Fruit fly (Drosophila melanogaster) whole organism, embryonic: ENCODE data around the gene CG17564.

ENCODE experiments used
- Antp ChIP-seq: fragments of 200-800 bp; sonication (Bioruptor generic); optimal IDR thresholded peaks from 3 replicates; lab custom pipeline; 2016; ENCODE audit warnings: missing biosample characterization, missing genetic modification characterization
- CG12155 ChIP-seq: fragments of 200-800 bp; sonication (Bioruptor generic); optimal IDR thresholded peaks from 3 replicates; lab custom pipeline; 2016; ENCODE audit warnings: missing biosample characterization, missing genetic modification characterization
- CG13424 ChIP-seq: fragments of 200-800 bp; sonication (Bioruptor generic); optimal IDR thresholded peaks from 2 replicates; lab custom pipeline; 2019; ENCODE audit warnings: missing biosample characterization, mild to moderate bottlenecking, missing genetic modification characterization, moderate library complexity
- CG14860 ChIP-seq: fragments of 200-800 bp; sonication (Bioruptor generic); IDR thresholded peaks from 3 replicates; pipeline ENCODE4 v1.3.6; 2022; ENCODE audit warnings: missing biosample characterization, missing genetic modification characterization; ENCODE audit not compliant: partially characterized antibody
- CG4360 ChIP-seq: fragments of 200-800 bp; sonication (Bioruptor generic); IDR thresholded peaks from 2 replicates; pipeline ENCODE4 v1.3.6; 2022; ENCODE audit warnings: missing biosample characterization, missing genetic modification characterization
- CG6791 ChIP-seq: fragments of 200-800 bp; sonication (Bioruptor generic); IDR thresholded peaks from 3 replicates; pipeline ENCODE4 v1.3.6; 2022; ENCODE audit warnings: missing biosample characterization, missing genetic modification characterization; ENCODE audit not compliant: partially characterized antibody
- MESR4 ChIP-seq: fragments of 200-800 bp; sonication (Bioruptor generic); optimal IDR thresholded peaks from 2 replicates; lab custom pipeline; 2018; ENCODE audit warnings: missing biosample characterization, mild to moderate bottlenecking, missing genetic modification characterization, moderate library complexity
- chif ChIP-seq, 2 experiments: fragments of 200-800 bp; sonication (Bioruptor generic); optimal IDR thresholded peaks; 3 replicates each; lab custom pipeline; 2016; ENCODE audit warnings: missing biosample characterization in 2 of 2, missing genetic modification characterization in 2 of 2

DNA sequence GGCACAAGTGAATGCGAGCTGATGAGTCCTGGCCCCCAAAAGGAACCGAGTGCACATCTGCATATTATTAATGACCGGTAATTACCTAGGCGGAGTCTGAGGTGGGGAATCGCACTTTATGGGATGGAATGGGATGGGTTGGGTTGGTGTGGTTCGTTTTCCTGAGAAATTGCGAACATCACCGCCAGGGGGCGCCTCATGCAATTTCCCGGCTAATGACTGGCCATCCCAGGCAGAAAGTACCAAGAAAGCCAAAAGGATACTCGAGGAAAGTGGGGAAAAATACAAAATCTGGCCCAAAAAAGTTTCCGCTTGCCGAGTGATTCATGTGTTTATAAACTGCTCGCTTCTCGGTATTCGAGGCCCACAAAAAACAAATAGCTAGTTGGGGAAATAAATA, 19.6 kb upstream of the CG17564 start:
- TF ChIP-seq chif (GFP tag; optimal IDR thresholded peaks at IDR 0.05; lab: Kevin White, UChicago) (no peak), CG13424 (no peak), MESR4 (GFP tag; lab: Kevin White, UChicago) (no peak), CG6791 (GFP tag; lab: Robert Waterston, UW) (no peak), CG4360 (GFP tag; lab: Robert Waterston, UW) (no peak), CG12155 (GFP tag; lab: Kevin White, UChicago) (no peak), CG14860 (no peak), Antp (GFP tag; lab: Kevin White, UChicago) (no peak)
